Worm (Caenorhabditis elegans) whole organism, late embryonic: Measurements from ENCODE around the gene F37A8.2.

Experiments used
- C38D4.7 ChIP-seq: fragments of 200-800 bp; sonication (Bioruptor generic); optimal IDR thresholded peaks from 2 replicates; lab custom pipeline; 2018; ENCODE audit warnings: mild to moderate bottlenecking, missing genetic modification characterization, moderate library complexity, missing compliant biosample characterization
- F13H6.1 ChIP-seq: sonication (generic microtip); optimal IDR thresholded peaks from 2 replicates; lab custom pipeline; 2016; ENCODE audit warnings: missing genetic modification characterization, missing compliant biosample characterization
- K02D7.2 ChIP-seq: sonication (generic microtip); optimal IDR thresholded peaks from 2 replicates; lab custom pipeline; 2017; ENCODE audit warnings: mild to moderate bottlenecking, missing genetic modification characterization, missing compliant biosample characterization
- T23F11.4 ChIP-seq: fragments of 200-800 bp; sonication (Bioruptor generic); optimal IDR thresholded peaks from 2 replicates; lab custom pipeline; 2018; ENCODE audit warnings: mild to moderate bottlenecking, missing genetic modification characterization, missing compliant biosample characterization
- ama-1 ChIP-seq: fragments of 150-350 bp; optimal IDR thresholded peaks from 2 replicates; lab custom pipeline; 2014
- ceh-18 ChIP-seq: sonication (generic microtip); optimal IDR thresholded peaks from 2 replicates; lab custom pipeline; 2016; ENCODE audit warnings: missing genetic modification characterization, missing compliant biosample characterization
- ceh-19 ChIP-seq: fragments of 200-800 bp; sonication (Bioruptor generic); optimal IDR thresholded peaks from 2 replicates; lab custom pipeline; 2018; ENCODE audit warnings: mild to moderate bottlenecking, missing genetic modification characterization, missing compliant biosample characterization
- ceh-31 ChIP-seq: sonication (generic microtip); optimal IDR thresholded peaks from 2 replicates; lab custom pipeline; 2016; ENCODE audit warnings: missing genetic modification characterization, missing compliant biosample characterization
- ceh-34 ChIP-seq: sonication (generic microtip); optimal IDR thresholded peaks from 2 replicates; lab custom pipeline; 2016; ENCODE audit warnings: mild to moderate bottlenecking, missing genetic modification characterization, missing compliant biosample characterization
- ceh-48 ChIP-seq: sonication (generic microtip); optimal IDR thresholded peaks from 2 replicates; lab custom pipeline; 2016; ENCODE audit warnings: missing genetic modification characterization, inconsistent platforms, missing compliant biosample characterization
- ceh-6 ChIP-seq: fragments of 200-800 bp; sonication (Bioruptor generic); optimal IDR thresholded peaks from 2 replicates; lab custom pipeline; 2018; ENCODE audit warnings: mild to moderate bottlenecking, missing genetic modification characterization, missing compliant biosample characterization
- ceh-9 ChIP-seq: sonication (generic microtip); optimal IDR thresholded peaks from 2 replicates; lab custom pipeline; 2016; ENCODE audit warnings: mild to moderate bottlenecking, missing genetic modification characterization, inconsistent platforms, missing compliant biosample characterization
- che-1 ChIP-seq: sonication (generic microtip); optimal IDR thresholded peaks from 2 replicates; lab custom pipeline; 2016; ENCODE audit warnings: mild to moderate bottlenecking, missing genetic modification characterization, missing compliant biosample characterization
- dve-1 ChIP-seq: sonication (generic microtip); optimal IDR thresholded peaks from 2 replicates; lab custom pipeline; 2017; ENCODE audit warnings: antibody characterized with exemption, mild to moderate bottlenecking, missing genetic modification characterization, missing compliant biosample characterization
- elt-2 ChIP-seq: sonication (generic microtip); optimal IDR thresholded peaks from 2 replicates; lab custom pipeline; 2016; ENCODE audit warnings: missing genetic modification reagents, missing genetic modification characterization, missing compliant biosample characterization
- elt-4 ChIP-seq: sonication (generic microtip); optimal IDR thresholded peaks from 2 replicates; lab custom pipeline; 2016; ENCODE audit warnings: missing genetic modification characterization, missing compliant biosample characterization
- ets-4 ChIP-seq: sonication (generic microtip); optimal IDR thresholded peaks from 2 replicates; lab custom pipeline; 2016; ENCODE audit warnings: missing genetic modification characterization, missing compliant biosample characterization
- eyg-1 ChIP-seq: sonication (generic microtip); optimal IDR thresholded peaks from 2 replicates; lab custom pipeline; 2016; ENCODE audit warnings: missing genotype, missing genetic modification characterization, missing compliant biosample characterization
- fkh-10 ChIP-seq: fragments of 150-350 bp; optimal IDR thresholded peaks from 2 replicates; lab custom pipeline; 2014; ENCODE audit warnings: missing biosample characterization, missing genetic modification reagents, missing genetic modification characterization
- gmeb-2 ChIP-seq: sonication (generic microtip); optimal IDR thresholded peaks from 2 replicates; lab custom pipeline; 2016; ENCODE audit warnings: missing genetic modification characterization, inconsistent platforms, missing compliant biosample characterization
- hlh-15 ChIP-seq: sonication (generic microtip); optimal IDR thresholded peaks from 2 replicates; lab custom pipeline; 2016; ENCODE audit warnings: missing genetic modification characterization, missing compliant biosample characterization
- hlh-30 ChIP-seq: sonication (generic microtip); optimal IDR thresholded peaks from 2 replicates; lab custom pipeline; 2017; ENCODE audit warnings: antibody characterized with exemption, missing genetic modification characterization, missing compliant biosample characterization; ENCODE audit not compliant: insufficient read depth
- hlh-8 ChIP-seq: sonication (generic microtip); optimal IDR thresholded peaks from 2 replicates; lab custom pipeline; 2016; ENCODE audit warnings: missing genotype, missing genetic modification characterization, missing compliant biosample characterization
- lin-11 ChIP-seq: fragments of 200-800 bp; sonication (Bioruptor generic); optimal IDR thresholded peaks from 2 replicates; lab custom pipeline; 2018; ENCODE audit warnings: mild to moderate bottlenecking, missing genetic modification characterization, missing compliant biosample characterization
- nfya-1 ChIP-seq: sonication (generic microtip); optimal IDR thresholded peaks from 2 replicates; lab custom pipeline; 2017; ENCODE audit warnings: missing genetic modification characterization, mild to moderate bottlenecking, missing compliant biosample characterization, antibody characterized with exemption, moderate library complexity
- nhr-11 ChIP-seq: fragments of 150-350 bp; optimal IDR thresholded peaks from 2 replicates; lab custom pipeline; 2014; ENCODE audit warnings: missing biosample characterization, missing genetic modification characterization
- nhr-232 ChIP-seq: sonication (generic microtip); optimal IDR thresholded peaks from 2 replicates; lab custom pipeline; 2016; ENCODE audit warnings: missing genetic modification characterization, missing compliant biosample characterization
- odd-2 ChIP-seq: sonication (generic microtip); optimal IDR thresholded peaks from 2 replicates; lab custom pipeline; 2017; ENCODE audit warnings: antibody characterized with exemption, mild to moderate bottlenecking, missing genetic modification characterization, missing compliant biosample characterization
- pax-1 ChIP-seq: fragments of 150-350 bp; optimal IDR thresholded peaks from 2 replicates; lab custom pipeline; 2014; ENCODE audit warnings: missing biosample characterization, missing genetic modification characterization
- pha-2 ChIP-seq: sonication (generic microtip); optimal IDR thresholded peaks from 2 replicates; lab custom pipeline; 2017; ENCODE audit warnings: mild to moderate bottlenecking, missing genetic modification characterization, missing compliant biosample characterization
- pqm-1 ChIP-seq: sonication (generic microtip); optimal IDR thresholded peaks from 2 replicates; lab custom pipeline; 2016; ENCODE audit warnings: missing genetic modification characterization, missing compliant biosample characterization
- ref-2 ChIP-seq: sonication (generic microtip); optimal IDR thresholded peaks from 2 replicates; lab custom pipeline; 2016; ENCODE audit warnings: missing genetic modification characterization, missing compliant biosample characterization
- rnt-1 ChIP-seq: sonication (generic microtip); optimal IDR thresholded peaks from 2 replicates; lab custom pipeline; 2016; ENCODE audit warnings: missing genetic modification characterization, missing compliant biosample characterization
- sox-2 ChIP-seq: fragments of 200-800 bp; sonication (Bioruptor generic); IDR thresholded peaks from 2 replicates; pipeline ENCODE4 v1.3.6; 2022; ENCODE audit warnings: missing genetic modification reagents, missing genetic modification characterization, missing compliant biosample characterization
- sox-4 ChIP-seq: sonication (generic microtip); optimal IDR thresholded peaks from 2 replicates; lab custom pipeline; 2017; ENCODE audit warnings: mild to moderate bottlenecking, missing genetic modification characterization, inconsistent platforms, missing compliant biosample characterization
- tbx-2 ChIP-seq: sonication (generic microtip); optimal IDR thresholded peaks from 2 replicates; lab custom pipeline; 2016; ENCODE audit warnings: missing genetic modification characterization, missing compliant biosample characterization
- tbx-7 ChIP-seq: sonication (generic microtip); optimal IDR thresholded peaks from 2 replicates; lab custom pipeline; 2016; ENCODE audit warnings: missing genotype, missing genetic modification characterization, missing compliant biosample characterization
- ttx-3 ChIP-seq: sonication (generic microtip); optimal IDR thresholded peaks from 2 replicates; lab custom pipeline; 2016; ENCODE audit warnings: missing genetic modification reagents, missing genetic modification characterization, missing compliant biosample characterization
- unc-3 ChIP-seq, 2 experiments: fragments of 200-800 bp in 1 of 2; sonication (Bioruptor generic) in 1 of 2; sonication (generic microtip) in 1 of 2; conservative IDR thresholded peaks in 1 of 2; optimal IDR thresholded peaks in 1 of 2; 2 replicates each; pipeline versions ENCODE4 v1.3.6 to Lab custom; 2016 to 2022; ENCODE audit warnings: missing compliant biosample characterization in 2 of 2, missing genetic modification characterization in 2 of 2, missing genetic modification reagents in 1 of 2
- unc-55 ChIP-seq: sonication (generic microtip); optimal IDR thresholded peaks from 2 replicates; lab custom pipeline; 2017; ENCODE audit warnings: missing biosample characterization, missing genetic modification reagents, missing genetic modification characterization

F37A8.2 gene

ce11 chrIII:3916624-3917023 is 14.7 kb downstream of the F37A8.2 start, which contains the start of gene ccdc-47 (continued):
- peak; percentile 82 for TF ChIP-seq gmeb-2 (tag; lab: Kevin White, UChicago)
- TF ChIP-seq ref-2: peak; percentile 86
- no peak for TF ChIP-seq ets-4 (tag; lab: Kevin White, UChicago)
- peak; percentile 66 for TF ChIP-seq T23F11.4 (GFP tag; lab: Kevin White, UChicago)
- TF ChIP-seq elt-2 (tag; lab: Kevin White, UChicago): peak; percentile 93
- TF ChIP-seq ttx-3 (tag; lab: Kevin White, UChicago): peak; percentile 82
- peak; percentile 72 for TF ChIP-seq che-1 (tag; lab: Kevin White, UChicago)
- TF ChIP-seq odd-2: peak; percentile 83
- peak; percentile 81 for TF ChIP-seq sox-4
- TF ChIP-seq K02D7.2 (tag; lab: Kevin White, UChicago): peak; percentile 61
- no peak for TF ChIP-seq ceh-9 (tag; lab: Kevin White, UChicago)
- TF ChIP-seq C38D4.7 (GFP tag; lab: Kevin White, UChicago): peak; percentile 77
- peak; percentile 79 for TF ChIP-seq F13H6.1 (tag; lab: Kevin White, UChicago)
- TF ChIP-seq pha-2 (tag; lab: Kevin White, UChicago): peak; percentile 77
- peak; percentile 74 for TF ChIP-seq nhr-232 (tag; lab: Kevin White, UChicago)
- peak; percentile 87 for TF ChIP-seq ceh-19 (GFP tag; lab: Kevin White, UChicago)

ce11 chrIII:3915705-3916104 is 15.6 kb downstream of the F37A8.2 start:
- TF ChIP-seq lin-11 (tag; lab: Kevin White, UChicago) (no peak), ceh-19 (GFP tag; lab: Kevin White, UChicago) (no peak), hlh-15 (no peak), odd-2 (no peak), fkh-10 (GFP tag; lab: Kevin White, UChicago) (no peak), ceh-34 (tag; lab: Kevin White, UChicago) (no peak), ama-1 (lab: Kevin White, UChicago) (no peak), pqm-1 (tag; lab: Kevin White, UChicago) (no peak), ceh-48 (tag; lab: Kevin White, UChicago) (no peak), che-1 (tag; lab: Kevin White, UChicago) (no peak), ref-2 (peak; percentile 3), dve-1 (tag; lab: Kevin White, UChicago) (no peak), nfya-1 (tag; lab: Kevin White, UChicago) (peak; percentile 60), hlh-30 (tag; lab: Kevin White, UChicago) (no peak), unc-55 (GFP tag; lab: Kevin White, UChicago) (peak; percentile 54), pax-1 (tag; lab: Kevin White, UChicago) (no peak), elt-2 (tag; lab: Kevin White, UChicago) (no peak), hlh-8 (tag; lab: Kevin White, UChicago) (peak; percentile 12), ceh-31 (tag; lab: Kevin White, UChicago) (peak; percentile 10), tbx-7 (tag; lab: Kevin White, UChicago) (no peak), elt-4 (tag; lab: Kevin White, UChicago) (no peak), tbx-2 (tag; lab: Kevin White, UChicago) (peak; percentile 1)

ce11 chrIII:3914836-3915235 is 16.5 kb downstream of the F37A8.2 start:
- TF ChIP-seq sox-2 (GFP tag; lab: Robert Waterston, UW) (no peak), elt-2 (tag; lab: Kevin White, UChicago) (no peak), nfya-1 (tag; lab: Kevin White, UChicago) (peak; percentile 3), nhr-11 (tag; lab: Kevin White, UChicago) (no peak), T23F11.4 (GFP tag; lab: Kevin White, UChicago) (no peak), tbx-2 (tag; lab: Kevin White, UChicago) (peak; percentile 21), eyg-1 (tag; lab: Kevin White, UChicago) (no peak), unc-55 (GFP tag; lab: Kevin White, UChicago) (peak; percentile 78), dve-1 (tag; lab: Kevin White, UChicago) (no peak), ceh-6 (no peak), ceh-31 (tag; lab: Kevin White, UChicago) (peak; percentile 4), rnt-1 (tag; lab: Kevin White, UChicago) (peak; percentile 63), ceh-18 (tag; lab: Kevin White, UChicago) (peak; percentile 43), ceh-34 (tag; lab: Kevin White, UChicago) (peak; percentile 10), unc-3 (GFP tag; conservative IDR thresholded peaks at IDR 0.05; lab: Robert Waterston, UW) (no peak), unc-3 (tag; optimal IDR thresholded peaks at IDR 0.05; lab: Kevin White, UChicago) (no peak)
